Worm (Caenorhabditis elegans) whole organism, midembryonic: Measurements from ENCODE around the gene nhr-133.

ENCODE experiments used
- T22C8.4 ChIP-seq: fragments of 200-800 bp; sonication (Bioruptor generic); IDR thresholded peaks from 2 replicates; pipeline ENCODE4 v1.3.6; 2022; ENCODE audit warnings: missing genetic modification characterization, missing compliant biosample characterization
- flt-1 ChIP-seq: fragments of 200-800 bp; sonication (Bioruptor generic); IDR thresholded peaks from 2 replicates; pipeline ENCODE4 v1.3.6; 2022; ENCODE audit warnings: missing genetic modification characterization, missing compliant biosample characterization
- klf-2 ChIP-seq: fragments of 200-800 bp; sonication (Bioruptor generic); conservative IDR thresholded peaks from 2 replicates; pipeline ENCODE4 v1.3.6; 2022; ENCODE audit warnings: missing genetic modification reagents, missing genetic modification characterization, missing compliant biosample characterization
- med-1 ChIP-seq: sonication (generic microtip); optimal IDR thresholded peaks from 2 replicates; lab custom pipeline; 2017; ENCODE audit warnings: missing genetic modification characterization, mild to moderate bottlenecking, missing compliant biosample characterization, antibody characterized with exemption, missing genetic modification reagents; ENCODE audit not compliant: insufficient read depth
- ztf-29 ChIP-seq: fragments of 200-800 bp; sonication (Bioruptor generic); IDR thresholded peaks from 2 replicates; pipeline ENCODE4 v1.3.6; 2022; ENCODE audit warnings: missing genetic modification reagents, missing genetic modification characterization, missing compliant biosample characterization

DNA sequence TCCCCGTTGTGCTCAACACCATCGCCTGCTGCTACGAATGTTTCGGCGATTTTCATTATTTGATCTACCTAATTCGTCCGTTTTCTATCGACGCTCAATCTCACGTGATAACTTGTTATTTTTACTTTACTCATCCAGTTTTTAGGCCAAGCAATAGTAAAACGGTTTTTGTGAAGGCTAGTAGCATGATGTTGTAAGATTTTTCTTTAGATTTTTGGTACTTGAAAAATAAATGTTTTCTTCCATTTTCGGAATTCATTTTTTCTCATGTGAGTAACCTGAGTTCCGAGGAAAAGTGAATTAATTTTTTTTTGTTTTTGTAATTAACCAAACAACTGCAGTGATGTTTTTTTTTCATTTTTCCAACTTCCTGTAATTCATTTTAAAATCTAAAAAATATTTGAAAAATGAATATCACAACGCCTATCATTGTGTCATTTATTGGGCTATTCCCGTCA is 34.6 kb downstream of the nhr-133 start, which contains the start of gene srbc-17:
- TF ChIP-seq T22C8.4: no peak
- TF ChIP-seq ztf-29 (GFP tag; lab: Robert Waterston, UW): no peak
- TF ChIP-seq med-1 (GFP tag; lab: Kevin White, UChicago): no peak
- no peak for TF ChIP-seq klf-2 (GFP tag; lab: Robert Waterston, UW)
- TF ChIP-seq flt-1: no peak
